Fruit fly (Drosophila melanogaster) whole organism, embryonic: ENCODE data around the gene CG43867.

Experiments used
- Atf-2 ChIP-seq: fragments of 200-800 bp; sonication (Bioruptor generic); optimal IDR thresholded peaks from 2 replicates; lab custom pipeline; 2016; ENCODE audit warnings: missing biosample characterization, missing genetic modification characterization
- Awh ChIP-seq: fragments of 200-800 bp; sonication (Bioruptor generic); IDR thresholded peaks from 2 replicates; pipeline ENCODE4, ENCODE4 v1.3.6; 2022; ENCODE audit warnings: missing biosample characterization, missing genetic modification characterization
- BEAF-32 ChIP-seq: fragments of 200-800 bp; sonication (Bioruptor generic); optimal IDR thresholded peaks from 3 replicates; lab custom pipeline; 2017; ENCODE audit warnings: missing biosample characterization, missing genetic modification characterization, mild to moderate bottlenecking, moderate library complexity, missing genetic modification reagents
- CG11504 ChIP-seq: fragments of 200-800 bp; sonication (Bioruptor generic); optimal IDR thresholded peaks from 3 replicates; lab custom pipeline; 2019; ENCODE audit warnings: missing biosample characterization, mild to moderate bottlenecking, missing genetic modification characterization, moderate library complexity
- CG12155 ChIP-seq: fragments of 200-800 bp; sonication (Bioruptor generic); optimal IDR thresholded peaks from 3 replicates; lab custom pipeline; 2016; ENCODE audit warnings: missing biosample characterization, missing genetic modification characterization
- CG12299 ChIP-seq: fragments of 200-800 bp; sonication (Bioruptor generic); optimal IDR thresholded peaks from 2 replicates; lab custom pipeline; 2018; ENCODE audit warnings: missing biosample characterization, mild to moderate bottlenecking, missing genetic modification characterization
- CG12391 ChIP-seq: fragments of 200-800 bp; sonication (Bioruptor generic); optimal IDR thresholded peaks from 3 replicates; lab custom pipeline; 2018; ENCODE audit warnings: missing biosample characterization, mild to moderate bottlenecking, missing genetic modification characterization, moderate library complexity
- CG14014 ChIP-seq: fragments of 200-800 bp; sonication (Bioruptor generic); IDR thresholded peaks from 2 replicates; pipeline ENCODE4 v1.3.6; 2022; ENCODE audit warnings: missing biosample characterization, missing genetic modification characterization
- CG14050 ChIP-seq: fragments of 200-800 bp; sonication (Bioruptor generic); IDR thresholded peaks from 3 replicates; pipeline ENCODE4 v1.3.6; 2022; ENCODE audit warnings: missing biosample characterization, missing genetic modification characterization
- CG17186 ChIP-seq: fragments of 200-800 bp; sonication (Bioruptor generic); optimal IDR thresholded peaks from 3 replicates; lab custom pipeline; 2017; ENCODE audit warnings: missing biosample characterization, missing genetic modification reagents, missing genetic modification characterization
- CG17359 ChIP-seq: fragments of 200-800 bp; sonication (Bioruptor generic); optimal IDR thresholded peaks from 3 replicates; lab custom pipeline; 2018; ENCODE audit warnings: missing biosample characterization, mild to moderate bottlenecking, missing genetic modification characterization, moderate library complexity
- CG17612 ChIP-seq: fragments of 200-800 bp; sonication (Bioruptor generic); IDR thresholded peaks from 2 replicates; pipeline ENCODE4 v1.3.6; 2022; ENCODE audit warnings: missing biosample characterization, missing genetic modification characterization
- CG2129 ChIP-seq: fragments of 200-800 bp; sonication (Bioruptor generic); IDR thresholded peaks from 2 replicates; pipeline ENCODE4 v1.3.6; 2022; ENCODE audit warnings: missing biosample characterization, missing genetic modification characterization; ENCODE audit not compliant: partially characterized antibody
- CG3163 ChIP-seq: fragments of 200-800 bp; sonication (Bioruptor generic); optimal IDR thresholded peaks from 3 replicates; lab custom pipeline; 2016; ENCODE audit warnings: missing biosample characterization, missing genetic modification characterization
- CG34422 ChIP-seq: fragments of 200-800 bp; sonication (Bioruptor generic); IDR thresholded peaks from 3 replicates; pipeline ENCODE4 v1.3.6; 2022; ENCODE audit warnings: missing biosample characterization, missing genetic modification characterization
- CG8281 ChIP-seq: fragments of 200-800 bp; sonication (Bioruptor generic); optimal IDR thresholded peaks from 2 replicates; lab custom pipeline; 2018; ENCODE audit warnings: missing biosample characterization, mild to moderate bottlenecking, missing genetic modification characterization, moderate library complexity
- CG8944 ChIP-seq: fragments of 200-800 bp; sonication (Bioruptor generic); optimal IDR thresholded peaks from 3 replicates; lab custom pipeline; 2016; ENCODE audit warnings: missing biosample characterization, missing genetic modification characterization
- CG9727 ChIP-seq: fragments of 200-800 bp; sonication (Bioruptor generic); optimal IDR thresholded peaks from 3 replicates; lab custom pipeline; 2017; ENCODE audit warnings: missing biosample characterization, mild to moderate bottlenecking, missing genetic modification characterization
- D ChIP-seq, 2 experiments: fragments of 200-800 bp in 1 of 2; fragments of >200 bp in 1 of 2; sonication (Bioruptor generic) in 1 of 2; optimal IDR thresholded peaks; 2 replicates in 1 of 2; 3 replicates in 1 of 2; lab custom pipeline; 2017; ENCODE audit warnings: mild to moderate bottlenecking in 1 of 2, missing biosample characterization in 1 of 2, missing genetic modification characterization in 1 of 2, missing genetic modification reagents in 1 of 2
- Dbx ChIP-seq: fragments of 200-800 bp; sonication (Bioruptor generic); IDR thresholded peaks from 3 replicates; pipeline ENCODE4 v1.3.6; 2022; ENCODE audit warnings: missing biosample characterization, missing genetic modification characterization
- Drgx ChIP-seq: fragments of 200-800 bp; sonication (Bioruptor generic); IDR thresholded peaks from 2 replicates; pipeline ENCODE4 v1.3.6; 2022; ENCODE audit warnings: missing biosample characterization, missing genetic modification characterization
- E2f1 ChIP-seq: fragments of 200-800 bp; sonication (Bioruptor generic); IDR thresholded peaks from 2 replicates; pipeline ENCODE4 v1.3.6; 2022; ENCODE audit warnings: missing biosample characterization, missing genetic modification characterization
- HHEX ChIP-seq: fragments of 200-800 bp; sonication (Bioruptor generic); optimal IDR thresholded peaks from 3 replicates; lab custom pipeline; 2017; ENCODE audit warnings: missing biosample characterization, mild to moderate bottlenecking, missing genetic modification characterization, missing genetic modification reagents
- HmgZ ChIP-seq: fragments of 200-800 bp; sonication (Bioruptor generic); optimal IDR thresholded peaks from 2 replicates; lab custom pipeline; 2018; ENCODE audit warnings: missing biosample characterization, mild to moderate bottlenecking, missing genetic modification characterization
- Hr78 ChIP-seq, 2 experiments: fragments of 200-800 bp in 1 of 2; fragments of >200 bp in 1 of 2; sonication (Bioruptor generic) in 1 of 2; optimal IDR thresholded peaks; 2 replicates each; lab custom pipeline; 2017 to 2019; ENCODE audit warnings: missing biosample characterization in 2 of 2, missing genetic modification characterization in 2 of 2, mild to moderate bottlenecking in 1 of 2, moderate library complexity in 1 of 2
- Lhr ChIP-seq: fragments of 200-800 bp; sonication (Bioruptor generic); optimal IDR thresholded peaks from 3 replicates; lab custom pipeline; 2017; ENCODE audit warnings: mild to moderate bottlenecking, missing biosample characterization, missing genetic modification reagents, missing genetic modification characterization
- Lpt ChIP-seq: fragments of >200 bp; optimal IDR thresholded peaks from 2 replicates; lab custom pipeline; 2018; ENCODE audit warnings: missing biosample characterization, missing genetic modification characterization
- MESR4 ChIP-seq: fragments of 200-800 bp; sonication (Bioruptor generic); optimal IDR thresholded peaks from 2 replicates; lab custom pipeline; 2018; ENCODE audit warnings: missing biosample characterization, mild to moderate bottlenecking, missing genetic modification characterization, moderate library complexity
- Myb ChIP-seq: fragments of 200-800 bp; sonication (Bioruptor generic); optimal IDR thresholded peaks from 2 replicates; lab custom pipeline; 2016; ENCODE audit warnings: missing biosample characterization, missing genetic modification characterization
- Nf-YB ChIP-seq: fragments of 200-800 bp; sonication (Bioruptor generic); optimal IDR thresholded peaks from 3 replicates; lab custom pipeline; 2019; ENCODE audit warnings: missing biosample characterization, mild to moderate bottlenecking, missing genetic modification characterization, moderate library complexity
- Oli ChIP-seq: fragments of 200-800 bp; sonication (Bioruptor generic); optimal IDR thresholded peaks from 2 replicates; lab custom pipeline; 2018; ENCODE audit warnings: missing biosample characterization, mild to moderate bottlenecking, missing genetic modification characterization, moderate library complexity
- Optix ChIP-seq: fragments of 200-800 bp; sonication (Bioruptor generic); IDR thresholded peaks from 3 replicates; pipeline ENCODE4 v1.3.6; 2022; ENCODE audit warnings: missing biosample characterization, missing genetic modification characterization
- Sry-δ ChIP-seq: fragments of 200-800 bp; sonication (Bioruptor generic); optimal IDR thresholded peaks from 2 replicates; lab custom pipeline; 2016; ENCODE audit warnings: missing biosample characterization, missing genetic modification characterization
- Tbp ChIP-seq: fragments of >200 bp; optimal IDR thresholded peaks from 2 replicates; lab custom pipeline; 2018; ENCODE audit warnings: missing biosample characterization, missing genetic modification characterization
- Xbp1 ChIP-seq: fragments of 200-800 bp; sonication (Bioruptor generic); optimal IDR thresholded peaks from 3 replicates; lab custom pipeline; 2016; ENCODE audit warnings: missing biosample characterization, mild to moderate bottlenecking, missing genetic modification characterization
- ac ChIP-seq: fragments of 200-800 bp; sonication (Bioruptor generic); optimal IDR thresholded peaks from 3 replicates; lab custom pipeline; 2017; ENCODE audit warnings: missing biosample characterization, mild to moderate bottlenecking, missing genetic modification characterization
- bab2 ChIP-seq: fragments of 200-800 bp; sonication (Bioruptor generic); optimal IDR thresholded peaks from 2 replicates; lab custom pipeline; 2016; ENCODE audit warnings: missing biosample characterization, missing genetic modification characterization
- bsh ChIP-seq, 2 experiments: fragments of 200-800 bp; sonication (Bioruptor generic); optimal IDR thresholded peaks; 2 replicates each; lab custom pipeline; 2017 to 2018; ENCODE audit warnings: mild to moderate bottlenecking in 2 of 2, missing biosample characterization in 2 of 2, missing genetic modification characterization in 2 of 2, moderate library complexity in 1 of 2
- crp ChIP-seq, 2 experiments: fragments of 200-800 bp; sonication (Bioruptor generic); optimal IDR thresholded peaks; 2 replicates in 1 of 2; 3 replicates in 1 of 2; lab custom pipeline; 2017; ENCODE audit warnings: missing biosample characterization in 2 of 2, missing genetic modification characterization in 2 of 2, mild to moderate bottlenecking in 1 of 2, moderate library complexity in 1 of 2
- dm ChIP-seq: fragments of 200-800 bp; sonication (Bioruptor generic); optimal IDR thresholded peaks from 3 replicates; lab custom pipeline; 2016; ENCODE audit warnings: missing biosample characterization, missing genetic modification characterization
- fd64A ChIP-seq: fragments of 200-800 bp; sonication (Bioruptor generic); optimal IDR thresholded peaks from 3 replicates; lab custom pipeline; 2018; ENCODE audit warnings: missing biosample characterization, mild to moderate bottlenecking, missing genetic modification characterization
- hbn ChIP-seq: fragments of 200-800 bp; sonication (Bioruptor generic); IDR thresholded peaks from 2 replicates; pipeline ENCODE4 v1.3.6; 2022; ENCODE audit warnings: missing biosample characterization, missing genetic modification characterization; ENCODE audit not compliant: partially characterized antibody
- pan ChIP-seq, 4 experiments: fragments of >200 bp in 3 of 4; fragments of 200-800 bp in 1 of 4; sonication (Bioruptor generic) in 1 of 4; optimal IDR thresholded peaks in 3 of 4; IDR thresholded peaks in 1 of 4; 2 replicates each; pipeline versions ENCODE4 v1.3.6 to Lab custom; 2017 to 2022; ENCODE audit warnings: missing biosample characterization in 2 of 4, missing genetic modification characterization in 2 of 4, mixed read lengths in 1 of 4
- repo ChIP-seq: fragments of 200-800 bp; sonication (Bioruptor generic); optimal IDR thresholded peaks from 2 replicates; lab custom pipeline; 2016; ENCODE audit warnings: missing biosample characterization, missing genetic modification characterization
- shn ChIP-seq: fragments of 200-800 bp; sonication (Bioruptor generic); optimal IDR thresholded peaks from 3 replicates; lab custom pipeline; 2016; ENCODE audit warnings: missing biosample characterization, missing genetic modification characterization
- stwl ChIP-seq: fragments of 200-800 bp; sonication (Bioruptor generic); optimal IDR thresholded peaks from 3 replicates; lab custom pipeline; 2018; ENCODE audit warnings: missing biosample characterization, mild to moderate bottlenecking, missing genetic modification characterization, moderate library complexity
- sug ChIP-seq: fragments of 200-800 bp; optimal IDR thresholded peaks from 2 replicates; lab custom pipeline; 2019; ENCODE audit warnings: missing biosample characterization, mild to moderate bottlenecking, missing genetic modification characterization, moderate library complexity
- twi ChIP-seq: fragments of 200-800 bp; optimal IDR thresholded peaks from 2 replicates; lab custom pipeline; 2019; ENCODE audit warnings: missing biosample characterization, mild to moderate bottlenecking, missing genetic modification characterization, moderate library complexity
- usp ChIP-seq: fragments of >200 bp; optimal IDR thresholded peaks from 2 replicates; lab custom pipeline; 2017; ENCODE audit warnings: missing biosample characterization, missing genetic modification characterization

The CG43867 gene

dm6 chrX:768480-769123, 159.2 kb downstream of the CG43867 start (continued):
- TF ChIP-seq Xbp1 (GFP tag; lab: Kevin White, UChicago): no peak
- no peak for TF ChIP-seq MESR4 (GFP tag; lab: Kevin White, UChicago)
- TF ChIP-seq Optix (GFP tag; lab: Robert Waterston, UW): 0 out of 3 replicates have a peak, but pooled peaks have one; percentile 7
- no peak for TF ChIP-seq CG17186 (GFP tag; lab: Kevin White, UChicago)
- TF ChIP-seq Awh (GFP tag; lab: Robert Waterston, UW): no peak
- TF ChIP-seq CG2129 (GFP tag; lab: Robert Waterston, UW): no peak
- TF ChIP-seq HHEX: no peak
- no peak for TF ChIP-seq Drgx (GFP tag; lab: Robert Waterston, UW)
- TF ChIP-seq CG12391 (tag; lab: Kevin White, UChicago): no peak
- TF ChIP-seq CG14014 (GFP tag; lab: Robert Waterston, UW): no peak
- TF ChIP-seq Atf-2: no peak
- TF ChIP-seq Myb (GFP tag; lab: Kevin White, UChicago): no peak
- TF ChIP-seq crp (GFP tag; optimal IDR thresholded peaks at IDR 0.05; lab: Kevin White, UChicago): no peak
- TF ChIP-seq Lpt: no peak
- no peak for TF ChIP-seq twi (tag; lab: Kevin White, UChicago)
- no peak for TF ChIP-seq usp (GFP tag; lab: Kevin White, UChicago)
- TF ChIP-seq fd64A (GFP tag; lab: Kevin White, UChicago): peak; percentile 28
- TF ChIP-seq CG17359: no peak
- no peak for TF ChIP-seq CG3163 (GFP tag; lab: Kevin White, UChicago)
- no peak for TF ChIP-seq CG14050 (GFP tag; lab: Robert Waterston, UW)
- TF ChIP-seq CG12299 (tag; lab: Kevin White, UChicago): no peak
- no peak for TF ChIP-seq Oli (tag; lab: Kevin White, UChicago)
- no peak for TF ChIP-seq CG12155
- TF ChIP-seq shn (GFP tag; lab: Kevin White, UChicago): no peak
- no peak for TF ChIP-seq ac
- TF ChIP-seq Dbx (GFP tag; lab: Robert Waterston, UW): no peak
- TF ChIP-seq repo (GFP tag; lab: Kevin White, UChicago): no peak
- TF ChIP-seq Tbp: no peak
- TF ChIP-seq CG8944 (GFP tag; lab: Kevin White, UChicago): no peak
- peak; percentile 39 for TF ChIP-seq Sry-δ (GFP tag; lab: Kevin White, UChicago)
- TF ChIP-seq hbn (GFP tag; lab: Robert Waterston, UW): no peak
- no peak for TF ChIP-seq bsh (GFP tag; optimal IDR thresholded peaks at IDR 0.05; lab: Kevin White, UChicago)
- no peak for TF ChIP-seq bab2 (GFP tag; lab: Kevin White, UChicago)
- no peak for TF ChIP-seq dm (GFP tag; lab: Kevin White, UChicago)
- TF ChIP-seq Lhr (GFP tag; lab: Kevin White, UChicago): no peak
- TF ChIP-seq HmgZ: no peak
- TF ChIP-seq CG17612: no peak
- TF ChIP-seq CG11504 (tag; lab: Kevin White, UChicago): no peak
- no peak for TF ChIP-seq BEAF-32 (GFP tag; lab: Kevin White, UChicago)
- TF ChIP-seq pan (optimal IDR thresholded peaks at IDR 0.05; lab: Kevin White, UChicago): no peak
- TF ChIP-seq pan (GFP tag; optimal IDR thresholded peaks at IDR 0.05 in 1 of 2, IDR thresholded peaks at IDR 0.05 in 1 of 2): no peak
- no peak for TF ChIP-seq E2f1 (GFP tag; lab: Robert Waterston, UW)
- no peak for TF ChIP-seq CG8281
- TF ChIP-seq CG9727 (GFP tag; lab: Kevin White, UChicago): no peak
- peak in 1 of 2 experiments; percentile 26 for TF ChIP-seq Hr78 (GFP tag; optimal IDR thresholded peaks at IDR 0.05; lab: Kevin White, UChicago)
- peak; percentile 35 for TF ChIP-seq sug (tag; lab: Kevin White, UChicago)
- TF ChIP-seq CG34422 (GFP tag; lab: Robert Waterston, UW): no peak
- TF ChIP-seq Nf-YB (GFP tag; lab: Kevin White, UChicago): no peak
- no peak for TF ChIP-seq D (optimal IDR thresholded peaks at IDR 0.05; lab: Kevin White, UChicago)
- TF ChIP-seq D (GFP tag; optimal IDR thresholded peaks at IDR 0.05; lab: Kevin White, UChicago): peak; percentile 8
- no peak for TF ChIP-seq stwl
